Worm (Caenorhabditis elegans): ENCODE results near the gene ZK1248.19.
A peak's percentile ranks its signal among the peaks of the same experiment; 100 is the strongest.

The ZK1248.19 gene

ce11 chrII:5828486-5828885, 10.7 kb downstream of the ZK1248.19 start, which contains the start of gene ZK1248.11:
Gene ZK1248.11 (minus strand): TSS chrII:5828586.
- TF ChIP-seq F37B4.10 (GFP tag; IDR thresholded peaks at IDR 0.05) (no peak), sdz-38 (tag; optimal IDR thresholded peaks at IDR 0.05) (no peak), ztf-28 (GFP tag; IDR thresholded peaks at IDR 0.05) (no peak)

ce11 chrII:5827364-5827763, 11.8 kb downstream of the ZK1248.19 start, which contains the start of gene tbc-2:
Gene tbc-2 (minus strand): TSS chrII:5827443.
- no peak for TF ChIP-seq madf-3 (GFP tag; IDR thresholded peaks at IDR 0.05)
- no peak for TF ChIP-seq nhr-90 (tag; optimal IDR thresholded peaks at IDR 0.05)
- TF ChIP-seq ztf-3 (GFP tag; optimal IDR thresholded peaks at IDR 0.05) = no peak
- no peak for TF ChIP-seq ztf-6 (GFP tag; IDR thresholded peaks at IDR 0.05)
- TF ChIP-seq dpff-1 (tag; optimal IDR thresholded peaks at IDR 0.05) = no peak
- no peak for TF ChIP-seq ztf-18 (tag; optimal IDR thresholded peaks at IDR 0.05)
- TF ChIP-seq ets-4 (GFP tag; optimal IDR thresholded peaks at IDR 0.05) = no peak
- TF ChIP-seq attf-6 (GFP tag; IDR thresholded peaks at IDR 0.05) = no peak

ce11 chrII:5820282-5820762, 18.9 kb downstream of the ZK1248.19 start, which contains the start of gene ehs-1:
Gene ehs-1 (plus strand): TSS chrII:5820712.
- TF ChIP-seq B0261.1 (tag; optimal IDR thresholded peaks at IDR 0.05) (no peak), mes-4 (tag; optimal IDR thresholded peaks at IDR 0.05) (no peak), bed-2 (GFP tag; IDR thresholded peaks at IDR 0.05) (no peak), pha-4 (tag; optimal IDR thresholded peaks at IDR 0.05) (no peak), pbrm-1 (GFP tag; IDR thresholded peaks at IDR 0.05) (no peak), chd-7 (tag; optimal IDR thresholded peaks at IDR 0.05) (no peak), hmg-1.2 (GFP tag; IDR thresholded peaks at IDR 0.05) (0 out of 2 replicates have a peak, but pooled peaks have one; percentile 4), nfyb-1 (GFP tag; IDR thresholded peaks at IDR 0.05) (0 out of 2 replicates have a peak, but pooled peaks have one; percentile 8)

ce11 chrII:5819655-5820054, 19.6 kb downstream of the ZK1248.19 start:
- TF ChIP-seq aptf-2 (GFP tag; conservative IDR thresholded peaks at IDR 0.05) = 0 out of 2 replicates have a peak, but pooled peaks have one; percentile 26
- no peak for TF ChIP-seq snpc-1.3 (tag; optimal IDR thresholded peaks at IDR 0.05; ENCODE audit: insufficient read depth)
- TF ChIP-seq madf-8 (GFP tag; conservative IDR thresholded peaks at IDR 0.05) = peak; percentile 39; the same call in 1 of the 2 replicates
- TF ChIP-seq madf-6 (GFP tag; IDR thresholded peaks at IDR 0.05) = peak; percentile 53
- TF ChIP-seq Y53F4B.3 (GFP tag; IDR thresholded peaks at IDR 0.05) = no peak
- 0 out of 2 replicates have a peak, but pooled peaks have one; percentile 21 for TF ChIP-seq Y95B8A.8 (GFP tag; IDR thresholded peaks at IDR 0.05)
- TF ChIP-seq hmg-1.2 (GFP tag; IDR thresholded peaks at IDR 0.05) = peak; percentile 21; the same call in 1 of the 2 replicates
- no peak for TF ChIP-seq tlf-1 (GFP tag; optimal IDR thresholded peaks at IDR 0.05)
- TF ChIP-seq F57C9.4 (tag; optimal IDR thresholded peaks at IDR 0.05) = no peak
- TF ChIP-seq rcor-1 (GFP tag; IDR thresholded peaks at IDR 0.05) = peak; percentile 68
- TF ChIP-seq rpc-1 (optimal IDR thresholded peaks at IDR 0.05) = no peak
- no peak for TF ChIP-seq rpc-1 (tag; optimal IDR thresholded peaks at IDR 0.05)
- no peak for TF ChIP-seq F57A8.1 (GFP tag; optimal IDR thresholded peaks at IDR 0.05)
- peak; percentile 39; the same call in 1 of the 2 replicates for TF ChIP-seq F33H1.4 (GFP tag; IDR thresholded peaks at IDR 0.05)
- TF ChIP-seq ceh-91 (GFP tag; IDR thresholded peaks at IDR 0.05) = 0 out of 2 replicates have a peak, but pooled peaks have one; percentile 55
- TF ChIP-seq attf-6 (GFP tag; IDR thresholded peaks at IDR 0.05) = 0 out of 2 replicates have a peak, but pooled peaks have one; percentile 35
- TF ChIP-seq efl-1 (GFP tag; optimal IDR thresholded peaks at IDR 0.05) = no peak
- TF ChIP-seq him-1 (tag; optimal IDR thresholded peaks at IDR 0.05) = peak; percentile 40
- TF ChIP-seq unc-130 (GFP tag; optimal IDR thresholded peaks at IDR 0.05) = peak; percentile 9
- TF ChIP-seq D2030.7 (GFP tag; IDR thresholded peaks at IDR 0.05) = peak; percentile 51; the same call in 1 of the 2 replicates
- peak; percentile 69 for TF ChIP-seq ceh-100 (GFP tag; IDR thresholded peaks at IDR 0.05)
- TF ChIP-seq C17E4.6 (GFP tag; IDR thresholded peaks at IDR 0.05) = no peak
- no peak for TF ChIP-seq nfya-2 (GFP tag; IDR thresholded peaks at IDR 0.05)
- TF ChIP-seq fkh-3 (tag; optimal IDR thresholded peaks at IDR 0.05) = no peak
- TF ChIP-seq snpc-4 (GFP tag; optimal IDR thresholded peaks at IDR 0.05) = no peak
- TF ChIP-seq snpc-4 (tag; optimal IDR thresholded peaks at IDR 0.05) = no peak
- no peak for TF ChIP-seq K11D2.4 (GFP tag; IDR thresholded peaks at IDR 0.05)
- no peak for TF ChIP-seq lag-1 (GFP tag; IDR thresholded peaks at IDR 0.05)
